Fruit fly (Drosophila melanogaster): ENCODE data around the gene fu.

- TF ChIP-seq CG4820 (GFP tag; optimal IDR thresholded peaks at IDR 0.05) (no peak), CG18764 (GFP tag; optimal IDR thresholded peaks at IDR 0.05) (no peak), CG7271 (tag; optimal IDR thresholded peaks at IDR 0.05) (no peak)
These were observed 40.1 kb upstream of the fu start, which contains the start of gene CG15040 for dm6 chrX:18617489-18617888.
